Fruit fly (Drosophila melanogaster) whole organism, prepupa: ENCODE measurements around the gene CenB1A.

Experiments used
- CG1621 ChIP-seq: fragments of 200-800 bp; sonication (Bioruptor generic); optimal IDR thresholded peaks from 3 replicates; lab custom pipeline; 2018; ENCODE audit warnings: missing biosample characterization, mild to moderate bottlenecking, missing genetic modification characterization
- CG6276 ChIP-seq: fragments of 200-800 bp; sonication (Bioruptor generic); optimal IDR thresholded peaks from 2 replicates; lab custom pipeline; 2017; ENCODE audit warnings: missing biosample characterization, mild to moderate bottlenecking, missing genetic modification characterization
- Eip93F ChIP-seq: fragments of 200-800 bp; sonication (Bioruptor generic); optimal IDR thresholded peaks from 2 replicates; lab custom pipeline; 2016; ENCODE audit warnings: missing biosample characterization, mild to moderate bottlenecking, missing genetic modification characterization
- Gug ChIP-seq: fragments of 200-800 bp; sonication (Bioruptor generic); IDR thresholded peaks from 2 replicates; pipeline ENCODE4 v1.3.6; 2022; ENCODE audit warnings: missing biosample characterization, missing genetic modification characterization
- Hr39 ChIP-seq: fragments of 200-800 bp; sonication (Bioruptor generic); optimal IDR thresholded peaks from 2 replicates; lab custom pipeline; 2016; ENCODE audit warnings: missing biosample characterization, missing genetic modification characterization
- Lpt ChIP-seq: fragments of 200-800 bp; sonication (Bioruptor generic); optimal IDR thresholded peaks from 3 replicates; lab custom pipeline; 2016; ENCODE audit warnings: missing biosample characterization, missing genetic modification characterization
- topi ChIP-seq: fragments of 200-800 bp; sonication (Bioruptor generic); optimal IDR thresholded peaks from 3 replicates; lab custom pipeline; 2016; ENCODE audit warnings: missing biosample characterization, missing genetic modification characterization

DNA sequence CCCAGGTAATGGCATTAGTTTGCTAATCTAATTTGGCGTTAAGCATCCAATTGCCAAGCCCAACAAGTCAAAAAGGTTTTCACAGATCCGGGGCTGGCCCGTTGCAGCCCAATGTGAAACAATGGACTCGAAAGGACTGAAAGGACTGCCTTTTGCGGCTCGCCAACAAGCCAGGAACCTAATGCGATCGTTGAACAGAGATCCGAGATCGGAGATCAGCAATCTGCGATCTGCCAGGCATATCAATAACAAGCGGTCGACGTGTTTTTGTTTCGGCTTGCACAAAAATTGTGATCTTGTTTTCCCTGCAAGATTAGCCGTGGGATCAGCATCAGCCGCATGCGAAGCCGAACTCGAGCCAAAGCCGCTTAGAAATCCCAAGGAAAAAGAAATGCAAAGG, 11.4 kb downstream of the CenB1A start:
- TF ChIP-seq CG1621 (no peak), Eip93F (no peak), Hr39 (GFP tag; lab: Kevin White, UChicago) (no peak), CG6276 (no peak), topi (GFP tag; lab: Kevin White, UChicago) (no peak), Gug (GFP tag; lab: Robert Waterston, UW) (no peak), Lpt (no peak)
